Worm (Caenorhabditis elegans) whole organism, young adult: ENCODE results near the gene cab-1.

ENCODE experiments used
- ceh-40 ChIP-seq: fragments of 200-800 bp; sonication (Bioruptor generic); IDR thresholded peaks from 2 replicates; pipeline ENCODE4 v1.3.6; 2022; ENCODE audit warnings: missing genetic modification characterization, missing compliant biosample characterization
- lin-35 ChIP-seq, 3 experiments: fragments of 150-350 bp in 2 of 3; sonication (generic microtip) in 1 of 3; optimal IDR thresholded peaks; 2 replicates each; lab custom pipeline; 2014 to 2018; ENCODE audit warnings: missing biosample characterization in 3 of 3, missing genetic modification characterization in 3 of 3, missing genetic modification reagents in 3 of 3
- nhr-120 ChIP-seq: fragments of 200-800 bp; sonication (Bioruptor generic); IDR thresholded peaks from 2 replicates; pipeline ENCODE4 v1.3.6; 2022; ENCODE audit warnings: missing genetic modification characterization, missing compliant biosample characterization

DNA sequence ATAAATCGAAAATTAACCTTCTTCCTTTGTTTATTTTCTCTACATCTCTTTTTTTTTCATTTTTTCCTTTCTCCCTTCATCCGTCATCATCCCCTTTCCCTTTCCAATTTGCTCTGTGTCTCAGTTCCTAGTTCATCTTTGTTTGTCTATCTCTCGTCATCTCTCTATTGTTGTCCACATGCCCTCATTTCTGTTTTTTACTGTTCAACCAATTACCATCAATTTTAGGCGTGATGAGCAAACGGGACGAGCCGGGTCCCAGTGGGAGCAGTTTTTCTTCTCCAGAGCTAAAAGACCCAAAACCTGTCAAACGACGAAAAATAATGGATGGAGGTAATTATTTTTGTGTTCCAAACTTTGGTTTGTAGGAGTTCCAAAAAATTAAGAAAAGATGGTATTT is 22.7 kb upstream of the cab-1 start, which contains the start of gene C23H4.6:
- TF ChIP-seq lin-35 (GFP tag; optimal IDR thresholded peaks at IDR 0.05; lab: Kevin White, UChicago) (no peak), nhr-120 (no peak), ceh-40 (GFP tag; lab: Robert Waterston, UW) (no peak)
